Worm (Caenorhabditis elegans) whole organism, L3 larva: ENCODE data around the gene cal-2.

Experiments
- R02D3.7 ChIP-seq: fragments of 150-350 bp; optimal IDR thresholded peaks from 2 replicates; lab custom pipeline; 2014; ENCODE audit warnings: missing biosample characterization, missing genetic modification characterization
- ama-1 ChIP-seq: fragments of 150-350 bp; optimal IDR thresholded peaks from 2 replicates; lab custom pipeline; 2018
- ceh-82 ChIP-seq: fragments of 150-350 bp; optimal IDR thresholded peaks from 2 replicates; lab custom pipeline; 2014; ENCODE audit warnings: missing biosample characterization, missing genetic modification characterization
- fos-1 ChIP-seq: fragments of 150-350 bp; optimal IDR thresholded peaks from 2 replicates; lab custom pipeline; 2014; ENCODE audit warnings: missing biosample characterization, missing genetic modification characterization
- nhr-237 ChIP-seq: fragments of 150-350 bp; optimal IDR thresholded peaks from 2 replicates; lab custom pipeline; 2014; ENCODE audit warnings: missing biosample characterization, missing genetic modification characterization
- unc-39 ChIP-seq: sonication (generic microtip); optimal IDR thresholded peaks from 4 replicates; lab custom pipeline; 2017; ENCODE audit warnings: missing biosample characterization, missing genetic modification characterization
- unc-62 ChIP-seq: fragments of 150-350 bp; sonication (generic microtip); optimal IDR thresholded peaks from 4 replicates; lab custom pipeline; 2014; ENCODE audit warnings: missing biosample characterization, missing genetic modification reagents, missing genetic modification characterization
- zag-1 ChIP-seq: fragments of 150-350 bp; optimal IDR thresholded peaks from 2 replicates; lab custom pipeline; 2014; ENCODE audit warnings: missing biosample characterization, missing genetic modification characterization
- ztf-4 ChIP-seq: fragments of 150-350 bp; optimal IDR thresholded peaks from 2 replicates; lab custom pipeline; 2014; ENCODE audit warnings: missing biosample characterization, missing genetic modification characterization

DNA sequence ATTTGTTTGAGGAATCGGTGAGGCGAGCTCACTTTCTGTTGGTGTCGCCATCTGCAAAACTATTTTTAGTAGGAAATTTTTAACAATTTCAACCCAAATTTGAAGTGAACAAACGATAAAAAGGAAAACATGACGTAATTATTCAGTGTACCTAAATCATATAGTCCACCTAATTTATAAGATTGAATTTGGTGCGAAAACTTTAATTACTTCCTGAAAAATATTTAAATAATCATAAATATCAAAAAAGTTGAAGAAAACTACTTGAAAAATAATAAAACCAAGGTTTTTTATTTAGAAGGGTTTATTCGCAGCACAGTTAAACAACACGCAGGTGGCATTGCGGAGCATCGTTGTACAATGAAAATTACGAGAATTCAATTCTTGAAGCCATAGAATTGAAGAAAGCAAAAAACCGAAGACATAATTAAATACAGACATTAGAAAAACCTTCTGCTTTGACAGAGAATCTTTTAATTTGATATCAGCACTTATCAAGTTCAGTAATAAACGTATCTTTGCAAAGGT lies 13.1 kb downstream of the cal-2 start, which contains the start of gene tomm-40:
- no peak for TF ChIP-seq unc-39 (tag; lab: Kevin White, UChicago)
- no peak for TF ChIP-seq nhr-237 (tag; lab: Kevin White, UChicago)
- no peak for TF ChIP-seq ztf-4 (tag; lab: Kevin White, UChicago)
- TF ChIP-seq ceh-82 (tag; lab: Kevin White, UChicago): no peak
- TF ChIP-seq fos-1 (tag; lab: Kevin White, UChicago): no peak
- no peak for TF ChIP-seq unc-62 (GFP tag; lab: Kevin White, UChicago)
- no peak for TF ChIP-seq ama-1 (lab: Kevin White, UChicago)
- no peak for TF ChIP-seq R02D3.7 (tag; lab: Kevin White, UChicago)
- no peak for TF ChIP-seq zag-1 (tag; lab: Kevin White, UChicago)
